Worm (Caenorhabditis elegans) whole organism, L4 larva: ENCODE data around the gene ZK1073.2.

Source experiments
- ZK546.5 ChIP-seq, 2 experiments: sonication (generic microtip); optimal IDR thresholded peaks; 2 replicates each; lab custom pipeline; 2017; ENCODE audit warnings: missing biosample characterization in 2 of 2, missing genetic modification characterization in 2 of 2
- ama-1 ChIP-seq: fragments of 150-350 bp; optimal IDR thresholded peaks from 2 replicates; lab custom pipeline; 2014; ENCODE audit warnings: inconsistent platforms, mixed read lengths
- dmd-8 ChIP-seq: fragments of 200-800 bp; sonication (Bioruptor generic); IDR thresholded peaks from 2 replicates; pipeline ENCODE4 v1.3.6; 2022; ENCODE audit warnings: missing genetic modification characterization, missing compliant biosample characterization
- fkh-10 ChIP-seq: fragments of 150-350 bp; optimal IDR thresholded peaks from 2 replicates; lab custom pipeline; 2014; ENCODE audit warnings: missing biosample characterization, missing genetic modification reagents, missing genetic modification characterization
- hif-1 ChIP-seq, 2 experiments: sonication (generic microtip); optimal IDR thresholded peaks; 2 replicates each; lab custom pipeline; 2016 to 2017; ENCODE audit warnings: missing compliant biosample characterization in 2 of 2, missing genetic modification characterization in 2 of 2, missing genetic modification reagents in 2 of 2, missing genotype in 2 of 2, mild to moderate bottlenecking in 1 of 2
- lin-38 ChIP-seq: fragments of 200-800 bp; sonication (Bioruptor generic); IDR thresholded peaks from 2 replicates; pipeline ENCODE4 v1.3.6; 2022; ENCODE audit warnings: missing genetic modification reagents, missing genetic modification characterization, missing compliant biosample characterization
- nhr-237 ChIP-seq: sonication (generic microtip); optimal IDR thresholded peaks from 2 replicates; lab custom pipeline; 2017; ENCODE audit warnings: missing biosample characterization, missing genetic modification characterization
- nhr-77 ChIP-seq: fragments of 150-350 bp; optimal IDR thresholded peaks from 2 replicates; lab custom pipeline; 2014; ENCODE audit warnings: missing biosample characterization, missing genetic modification characterization
- unc-39 ChIP-seq: sonication (generic microtip); optimal IDR thresholded peaks from 2 replicates; lab custom pipeline; 2017; ENCODE audit warnings: missing biosample characterization, missing genetic modification characterization
- zag-1 ChIP-seq: fragments of 150-350 bp; optimal IDR thresholded peaks from 2 replicates; lab custom pipeline; 2014; ENCODE audit warnings: missing biosample characterization, missing genetic modification characterization

ce11 chrX:16124290-16124689, 20.8 kb downstream of the ZK1073.2 start:
- TF ChIP-seq unc-39 (tag; lab: Kevin White, UChicago), result no peak
- TF ChIP-seq fkh-10 (GFP tag; lab: Kevin White, UChicago), result no peak
- TF ChIP-seq lin-38 (GFP tag; lab: Robert Waterston, UW), result no peak
- no peak for TF ChIP-seq ama-1
- no peak for TF ChIP-seq nhr-77 (tag; lab: Kevin White, UChicago)
- no peak for TF ChIP-seq dmd-8
- no peak for TF ChIP-seq hif-1 (tag; optimal IDR thresholded peaks at IDR 0.05; lab: Kevin White, UChicago)
- no peak for TF ChIP-seq nhr-237 (tag; lab: Kevin White, UChicago)
- TF ChIP-seq ZK546.5 (tag; optimal IDR thresholded peaks at IDR 0.05; lab: Kevin White, UChicago), result no peak
- TF ChIP-seq zag-1 (tag; lab: Kevin White, UChicago), result no peak
